Worm (Caenorhabditis elegans) whole organism, young adult: ENCODE measurements around the gene rpb-2.
"Not testable (repeated sequence)": the region's sequence is repeated elsewhere in the genome, so short reads cannot be mapped to it uniquely, and the experiment has no call there.

Experiments used
- C06A6.2 ChIP-seq: fragments of 200-800 bp; sonication (Bioruptor generic); conservative IDR thresholded peaks from 2 replicates; pipeline ENCODE4 v1.3.6; 2022; ENCODE audit warnings: missing genetic modification characterization, missing compliant biosample characterization
- C17E4.6 ChIP-seq: fragments of 200-800 bp; sonication (Bioruptor generic); IDR thresholded peaks from 2 replicates; pipeline ENCODE4 v1.3.6; 2022; ENCODE audit warnings: missing genetic modification reagents, missing genetic modification characterization, missing compliant biosample characterization
- F23B12.7 ChIP-seq: sonication (generic microtip); optimal IDR thresholded peaks from 2 replicates; lab custom pipeline; 2017; ENCODE audit warnings: missing genetic modification characterization, mild to moderate bottlenecking, missing compliant biosample characterization, antibody characterized with exemption, moderate library complexity; ENCODE audit not compliant: insufficient read depth
- F33H1.4 ChIP-seq: fragments of 200-800 bp; sonication (Bioruptor generic); IDR thresholded peaks from 2 replicates; pipeline ENCODE4 v1.3.6; 2022; ENCODE audit warnings: missing genetic modification reagents, missing genetic modification characterization, missing compliant biosample characterization
- F52B5.7 ChIP-seq: sonication (generic microtip); optimal IDR thresholded peaks from 2 replicates; lab custom pipeline; 2016; ENCODE audit warnings: mild to moderate bottlenecking, missing genetic modification characterization, missing compliant biosample characterization
- K11D2.4 ChIP-seq: fragments of 200-800 bp; sonication (Bioruptor generic); IDR thresholded peaks from 2 replicates; pipeline ENCODE4 v1.3.6; 2022; ENCODE audit warnings: missing genetic modification reagents, missing genetic modification characterization, missing compliant biosample characterization
- Y56A3A.18 ChIP-seq: fragments of 200-800 bp; sonication (Bioruptor generic); IDR thresholded peaks from 2 replicates; pipeline ENCODE4 v1.3.6; 2022; ENCODE audit warnings: missing genetic modification reagents, missing genetic modification characterization, missing compliant biosample characterization
- Y67H2A.10 ChIP-seq: fragments of 200-800 bp; sonication (Bioruptor generic); conservative IDR thresholded peaks from 2 replicates; pipeline ENCODE4 v1.3.6; 2022; ENCODE audit warnings: missing genetic modification reagents, missing genetic modification characterization, missing compliant biosample characterization
- Y79H2A.3 ChIP-seq: fragments of 200-800 bp; sonication (Bioruptor generic); conservative IDR thresholded peaks from 2 replicates; pipeline ENCODE4 v1.3.6; 2022; ENCODE audit warnings: missing genetic modification reagents, missing genetic modification characterization, missing compliant biosample characterization
- Y95B8A.8 ChIP-seq: fragments of 200-800 bp; sonication (Bioruptor generic); IDR thresholded peaks from 2 replicates; pipeline ENCODE4 v1.3.6; 2022; ENCODE audit warnings: missing genetic modification reagents, missing genetic modification characterization, missing compliant biosample characterization
- akir-1 ChIP-seq: fragments of 200-800 bp; sonication (Bioruptor generic); optimal IDR thresholded peaks from 2 replicates; lab custom pipeline; 2018; ENCODE audit warnings: mild to moderate bottlenecking, missing genetic modification characterization, moderate library complexity, missing compliant biosample characterization
- attf-3 ChIP-seq: fragments of 200-800 bp; sonication (Bioruptor generic); conservative IDR thresholded peaks from 2 replicates; pipeline ENCODE4 v1.3.6; 2022; ENCODE audit warnings: missing genetic modification reagents, missing genetic modification characterization, missing compliant biosample characterization
- attf-5 ChIP-seq: fragments of 200-800 bp; sonication (Bioruptor generic); optimal IDR thresholded peaks from 2 replicates; lab custom pipeline; 2018; ENCODE audit warnings: mild to moderate bottlenecking, missing genetic modification characterization, missing compliant biosample characterization
- bed-1 ChIP-seq: fragments of 200-800 bp; sonication (Bioruptor generic); IDR thresholded peaks from 2 replicates; pipeline ENCODE4 v1.3.6; 2022; ENCODE audit warnings: missing genetic modification reagents, missing genetic modification characterization, missing compliant biosample characterization
- cebp-1 ChIP-seq, 2 experiments: fragments of 200-800 bp in 1 of 2; sonication (Bioruptor generic) in 1 of 2; sonication (generic microtip) in 1 of 2; IDR thresholded peaks in 1 of 2; optimal IDR thresholded peaks in 1 of 2; 2 replicates each; pipeline versions ENCODE4 v1.3.6 to Lab custom; 2017 to 2022; ENCODE audit warnings: missing compliant biosample characterization in 2 of 2, missing genetic modification characterization in 2 of 2, mild to moderate bottlenecking in 1 of 2, missing genetic modification reagents in 1 of 2, moderate library complexity in 1 of 2
- cebp-2 ChIP-seq: fragments of 200-800 bp; sonication (Bioruptor generic); IDR thresholded peaks from 2 replicates; pipeline ENCODE4 v1.3.6; 2022; ENCODE audit warnings: missing genetic modification characterization, missing compliant biosample characterization
- ceh-100 ChIP-seq: fragments of 200-800 bp; sonication (Bioruptor generic); IDR thresholded peaks from 2 replicates; pipeline ENCODE4 v1.3.6; 2022; ENCODE audit warnings: missing genetic modification reagents, missing genetic modification characterization, missing compliant biosample characterization
- ceh-27 ChIP-seq: fragments of 200-800 bp; sonication (Bioruptor generic); optimal IDR thresholded peaks from 2 replicates; lab custom pipeline; 2018; ENCODE audit warnings: mild to moderate bottlenecking, missing genetic modification characterization, moderate library complexity, missing compliant biosample characterization
- ceh-40 ChIP-seq: fragments of 200-800 bp; sonication (Bioruptor generic); IDR thresholded peaks from 2 replicates; pipeline ENCODE4 v1.3.6; 2022; ENCODE audit warnings: missing genetic modification characterization, missing compliant biosample characterization
- ceh-91 ChIP-seq: fragments of 200-800 bp; sonication (Bioruptor generic); IDR thresholded peaks from 2 replicates; pipeline ENCODE4 v1.3.6; 2022; ENCODE audit warnings: missing genetic modification reagents, missing genetic modification characterization, missing compliant biosample characterization
- egrh-3 ChIP-seq: fragments of 200-800 bp; sonication (Bioruptor generic); IDR thresholded peaks from 2 replicates; pipeline ENCODE4 v1.3.6; 2022; ENCODE audit warnings: missing genetic modification reagents, missing genetic modification characterization, missing compliant biosample characterization
- gei-17 ChIP-seq: fragments of 200-800 bp; sonication (Bioruptor generic); optimal IDR thresholded peaks from 2 replicates; lab custom pipeline; 2018; ENCODE audit warnings: mild to moderate bottlenecking, missing genetic modification characterization, missing compliant biosample characterization
- hmg-1.2 ChIP-seq: fragments of 200-800 bp; sonication (Bioruptor generic); IDR thresholded peaks from 2 replicates; pipeline ENCODE4 v1.3.6; 2022; ENCODE audit warnings: missing genetic modification reagents, missing genetic modification characterization, missing compliant biosample characterization
- lin-26 ChIP-seq: fragments of 200-800 bp; sonication (Bioruptor generic); IDR thresholded peaks from 2 replicates; pipeline ENCODE4 v1.3.6; 2022; ENCODE audit warnings: missing genetic modification reagents, missing genetic modification characterization, missing compliant biosample characterization
- lin-40 ChIP-seq: sonication (generic microtip); optimal IDR thresholded peaks from 2 replicates; lab custom pipeline; 2016; ENCODE audit warnings: missing genetic modification characterization, mild to moderate bottlenecking, missing compliant biosample characterization, missing genotype, missing genetic modification reagents
- lin-54 ChIP-seq: fragments of 200-800 bp; sonication (Bioruptor generic); optimal IDR thresholded peaks from 2 replicates; lab custom pipeline; 2018; ENCODE audit warnings: mild to moderate bottlenecking, missing genetic modification characterization, missing compliant biosample characterization
- mcd-1 ChIP-seq: fragments of 200-800 bp; sonication (Bioruptor generic); IDR thresholded peaks from 2 replicates; pipeline ENCODE4 v1.3.6; 2022; ENCODE audit warnings: missing genetic modification reagents, missing genetic modification characterization, missing compliant biosample characterization
- mes-4 ChIP-seq: sonication (generic microtip); optimal IDR thresholded peaks from 2 replicates; lab custom pipeline; 2016; ENCODE audit warnings: missing genotype, missing genetic modification characterization, missing compliant biosample characterization
- nfyb-1 ChIP-seq: fragments of 200-800 bp; sonication (Bioruptor generic); IDR thresholded peaks from 2 replicates; pipeline ENCODE4 v1.3.6; 2022; ENCODE audit warnings: missing genetic modification reagents, missing genetic modification characterization, missing compliant biosample characterization
- nhr-120 ChIP-seq: fragments of 200-800 bp; sonication (Bioruptor generic); IDR thresholded peaks from 2 replicates; pipeline ENCODE4 v1.3.6; 2022; ENCODE audit warnings: missing genetic modification characterization, missing compliant biosample characterization
- pbrm-1 ChIP-seq: fragments of 200-800 bp; sonication (Bioruptor generic); IDR thresholded peaks from 2 replicates; pipeline ENCODE4 v1.3.6; 2022; ENCODE audit warnings: missing genetic modification reagents, missing genetic modification characterization, missing compliant biosample characterization
- rpc-1 ChIP-seq, 2 experiments: fragments of 150-350 bp in 1 of 2; sonication (generic microtip) in 1 of 2; optimal IDR thresholded peaks; 2 replicates each; lab custom pipeline; 2014 to 2018; ENCODE audit warnings: missing biosample characterization in 1 of 2, missing genetic modification characterization in 1 of 2, missing genetic modification reagents in 1 of 2, missing genotype in 1 of 2
- snpc-4 ChIP-seq, 5 experiments: fragments of 150-350 bp in 1 of 5; sonication (generic microtip) in 4 of 5; optimal IDR thresholded peaks; 2 replicates each; lab custom pipeline; 2014 to 2018; ENCODE audit warnings: missing genetic modification characterization in 5 of 5, missing biosample characterization in 3 of 5, antibody characterized with exemption in 2 of 5, mild to moderate bottlenecking in 2 of 5, missing compliant biosample characterization in 2 of 5, missing genotype in 2 of 5, moderate library complexity in 2 of 5, missing genetic modification reagents in 1 of 5
- zfh-2 ChIP-seq: fragments of 200-800 bp; sonication (Bioruptor generic); conservative IDR thresholded peaks from 2 replicates; pipeline ENCODE4 v1.3.6; 2022; ENCODE audit warnings: missing genetic modification reagents, missing genetic modification characterization, missing compliant biosample characterization
- ztf-18 ChIP-seq: sonication (generic microtip); optimal IDR thresholded peaks from 2 replicates; lab custom pipeline; 2016; ENCODE audit warnings: missing genotype, mild to moderate bottlenecking, missing genetic modification characterization, missing compliant biosample characterization
- ztf-26 ChIP-seq: sonication (generic microtip); optimal IDR thresholded peaks from 2 replicates; lab custom pipeline; 2017; ENCODE audit warnings: missing genetic modification characterization, missing compliant biosample characterization

rpb-2 gene

DNA sequence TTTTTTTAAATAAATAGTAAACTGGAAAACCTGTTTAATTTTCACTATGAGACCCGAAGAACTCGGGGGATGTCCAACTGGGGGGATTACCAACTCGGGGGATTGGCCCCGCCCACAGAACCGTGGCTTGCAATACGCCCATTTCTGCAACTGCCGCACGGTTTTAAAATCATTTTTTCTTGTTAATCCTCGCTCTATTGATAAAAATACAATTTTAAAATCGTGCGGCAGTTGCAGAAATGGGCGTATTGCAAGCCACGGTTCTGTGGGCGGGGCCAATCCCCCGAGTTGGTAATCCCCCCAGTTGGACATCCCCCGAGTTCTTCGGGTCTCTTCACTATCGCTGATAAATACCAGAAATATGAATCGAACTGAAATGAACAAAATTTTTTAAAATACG, 17.3 kb upstream of the rpb-2 start, which contains the start of gene mmab-1:
TSS of gene mmab-1 (minus strand) at position 95 of the 400 bp plus-strand sequence.
- TF ChIP-seq ztf-18 (tag; lab: Kevin White, UChicago) (peak; percentile 6), lin-40 (tag; lab: Kevin White, UChicago) (peak; percentile 27), hmg-1.2 (peak; percentile 13; the same call in 1 of the 2 replicates), nfyb-1 (GFP tag; lab: Robert Waterston, UW) (peak; percentile 55), zfh-2 (GFP tag; lab: Robert Waterston, UW) (0 out of 2 replicates have a peak, but pooled peaks have one; percentile 34), lin-54 (peak; percentile 11), egrh-3 (GFP tag; lab: Robert Waterston, UW) (peak; percentile 34), K11D2.4 (GFP tag; lab: Robert Waterston, UW) (peak; percentile 73), ceh-100 (peak; percentile 90), mcd-1 (GFP tag; lab: Robert Waterston, UW) (peak; percentile 89), cebp-2 (GFP tag; lab: Robert Waterston, UW) (0 out of 2 replicates have a peak, but pooled peaks have one; percentile 10), F33H1.4 (GFP tag; lab: Robert Waterston, UW) (peak; percentile 44), attf-3 (GFP tag; lab: Robert Waterston, UW) (peak; percentile 18; the same call in 1 of the 2 replicates), C17E4.6 (GFP tag; lab: Robert Waterston, UW) (peak; percentile 21; the same call in 1 of the 2 replicates), snpc-4 (tag; optimal IDR thresholded peaks at IDR 0.05; lab: Kevin White, UChicago) (peak in 2 of 4 experiments; percentile 5 to 25), Y67H2A.10 (GFP tag; lab: Robert Waterston, UW) (peak; percentile 42; the same call in 1 of the 2 replicates), lin-26 (GFP tag; lab: Robert Waterston, UW) (peak; percentile 18; the same call in 1 of the 2 replicates), C06A6.2 (peak; percentile 84), nhr-120 (GFP tag; lab: Robert Waterston, UW) (0 out of 2 replicates have a peak, but pooled peaks have one; percentile 76), attf-5 (GFP tag; lab: Kevin White, UChicago) (peak; percentile 34), cebp-1 (tag; optimal IDR thresholded peaks at IDR 0.05; lab: Kevin White, UChicago) (peak; percentile 36), rpc-1 (optimal IDR thresholded peaks at IDR 0.05; lab: Kevin White, UChicago) (peak; percentile 15), Y95B8A.8 (GFP tag; lab: Robert Waterston, UW) (0 out of 2 replicates have a peak, but pooled peaks have one; percentile 12), pbrm-1 (GFP tag; lab: Robert Waterston, UW) (peak; percentile 55; the same call in 1 of the 2 replicates), ztf-26 (peak; percentile 8), ceh-91 (GFP tag; lab: Robert Waterston, UW) (0 out of 2 replicates have a peak, but pooled peaks have one; percentile 11)
- not testable (repeated sequence) for TF ChIP-seq snpc-4 (GFP tag; optimal IDR thresholded peaks at IDR 0.05; lab: Kevin White, UChicago); cebp-1 (GFP tag; IDR thresholded peaks at IDR 0.05; lab: Robert Waterston, UW); rpc-1 (tag; optimal IDR thresholded peaks at IDR 0.05; lab: Kevin White, UChicago)

DNA sequence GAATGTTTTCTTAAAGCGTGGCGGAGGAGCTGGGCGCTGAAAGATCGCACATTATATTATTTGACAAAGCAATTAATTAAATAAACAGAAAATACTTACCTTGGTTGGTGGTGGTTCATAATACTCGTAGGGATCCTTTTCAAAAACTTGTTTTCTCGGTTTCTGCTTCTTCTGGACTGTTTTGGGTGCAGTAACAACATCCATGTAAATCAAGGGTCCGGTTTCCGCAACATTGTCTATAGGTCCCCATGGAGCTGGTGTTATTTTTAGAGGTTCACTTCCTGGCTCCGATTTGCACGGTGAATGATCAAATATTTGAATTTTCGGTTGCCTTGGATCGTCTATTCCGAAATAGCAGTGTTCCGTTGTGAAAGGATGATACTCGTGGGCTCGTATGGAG, 15.2 kb upstream of the rpb-2 start:
- TF ChIP-seq F23B12.7 (no peak), akir-1 (GFP tag; lab: Kevin White, UChicago) (no peak), bed-1 (no peak), ceh-27 (GFP tag; lab: Kevin White, UChicago) (no peak), gei-17 (GFP tag; lab: Kevin White, UChicago) (no peak), Y79H2A.3 (GFP tag; lab: Robert Waterston, UW) (no peak), F52B5.7 (tag; lab: Kevin White, UChicago) (no peak), lin-26 (GFP tag; lab: Robert Waterston, UW) (no peak), lin-54 (no peak), ceh-91 (GFP tag; lab: Robert Waterston, UW) (no peak), Y56A3A.18 (GFP tag; lab: Robert Waterston, UW) (no peak), ceh-40 (GFP tag; lab: Robert Waterston, UW) (no peak), nhr-120 (GFP tag; lab: Robert Waterston, UW) (no peak), mes-4 (tag; lab: Kevin White, UChicago) (no peak)
